Fruit fly (Drosophila melanogaster) whole organism, embryonic: ENCODE data around the gene Trf5.
A peak's percentile ranks its signal among the peaks of the same experiment; 100 is the strongest.

Experiments used
- Adf1 ChIP-seq: fragments of 200-800 bp; sonication (Bioruptor generic); IDR thresholded peaks from 2 replicates; pipeline ENCODE4 v1.3.6; 2022; ENCODE audit warnings: missing biosample characterization, missing genetic modification characterization
- Antp ChIP-seq: fragments of 200-800 bp; sonication (Bioruptor generic); optimal IDR thresholded peaks from 3 replicates; lab custom pipeline; 2016; ENCODE audit warnings: missing biosample characterization, missing genetic modification characterization
- CG10267 ChIP-seq: fragments of 200-800 bp; sonication (Bioruptor generic); optimal IDR thresholded peaks from 2 replicates; lab custom pipeline; 2018; ENCODE audit warnings: missing biosample characterization, mild to moderate bottlenecking, missing genetic modification characterization, moderate library complexity
- CG11085 ChIP-seq: fragments of 200-800 bp; sonication (Bioruptor generic); IDR thresholded peaks from 2 replicates; pipeline ENCODE4 v1.3.6; 2022; ENCODE audit warnings: missing biosample characterization, missing genetic modification characterization
- CG11093 ChIP-seq: fragments of 200-800 bp; sonication (Bioruptor generic); IDR thresholded peaks from 3 replicates; pipeline ENCODE4 v1.3.6; 2022; ENCODE audit warnings: missing biosample characterization, missing genetic modification characterization
- CG11247 ChIP-seq: fragments of 200-800 bp; sonication (Bioruptor generic); IDR thresholded peaks from 2 replicates; pipeline ENCODE4 v1.3.6; 2022; ENCODE audit warnings: missing biosample characterization, missing genetic modification characterization
- CG1233 ChIP-seq: fragments of 200-800 bp; sonication (Bioruptor generic); optimal IDR thresholded peaks from 4 replicates; lab custom pipeline; 2018; ENCODE audit warnings: missing biosample characterization, mild to moderate bottlenecking, missing genetic modification characterization
- CG14014 ChIP-seq: fragments of 200-800 bp; sonication (Bioruptor generic); IDR thresholded peaks from 2 replicates; pipeline ENCODE4 v1.3.6; 2022; ENCODE audit warnings: missing biosample characterization, missing genetic modification characterization
- CG14667 ChIP-seq: fragments of 200-800 bp; sonication (Bioruptor generic); IDR thresholded peaks from 2 replicates; pipeline ENCODE4 v1.3.6; 2022; ENCODE audit warnings: missing biosample characterization, missing genetic modification characterization
- CG17359 ChIP-seq: fragments of 200-800 bp; sonication (Bioruptor generic); optimal IDR thresholded peaks from 3 replicates; lab custom pipeline; 2018; ENCODE audit warnings: missing biosample characterization, mild to moderate bottlenecking, missing genetic modification characterization, moderate library complexity
- CG17612 ChIP-seq: fragments of 200-800 bp; sonication (Bioruptor generic); IDR thresholded peaks from 2 replicates; pipeline ENCODE4 v1.3.6; 2022; ENCODE audit warnings: missing biosample characterization, missing genetic modification characterization
- CG18599 ChIP-seq: fragments of 200-800 bp; sonication (Bioruptor generic); optimal IDR thresholded peaks from 3 replicates; lab custom pipeline; 2017; ENCODE audit warnings: missing biosample characterization, missing genetic modification characterization, mild to moderate bottlenecking, moderate library complexity, missing genetic modification reagents
- CG2120 ChIP-seq: fragments of 200-800 bp; sonication (Bioruptor generic); optimal IDR thresholded peaks from 3 replicates; lab custom pipeline; 2016; ENCODE audit warnings: missing biosample characterization, missing genetic modification characterization
- CG2712 ChIP-seq: fragments of 200-800 bp; optimal IDR thresholded peaks from 3 replicates; lab custom pipeline; 2019; ENCODE audit warnings: missing biosample characterization, mild to moderate bottlenecking, missing genetic modification characterization, moderate library complexity
- CG31224 ChIP-seq: fragments of 200-800 bp; sonication (Bioruptor generic); IDR thresholded peaks from 2 replicates; pipeline ENCODE4 v1.3.6; 2022; ENCODE audit warnings: missing biosample characterization, missing genetic modification characterization
- CG31388 ChIP-seq: fragments of 200-800 bp; sonication (Bioruptor generic); optimal IDR thresholded peaks from 2 replicates; lab custom pipeline; 2016; ENCODE audit warnings: missing biosample characterization, missing genetic modification characterization
- CG34422 ChIP-seq: fragments of 200-800 bp; sonication (Bioruptor generic); IDR thresholded peaks from 3 replicates; pipeline ENCODE4 v1.3.6; 2022; ENCODE audit warnings: missing biosample characterization, missing genetic modification characterization
- CG4424 ChIP-seq: fragments of 200-800 bp; sonication (Bioruptor generic); optimal IDR thresholded peaks from 3 replicates; lab custom pipeline; 2016; ENCODE audit warnings: missing biosample characterization, missing genetic modification characterization
- CG6272 ChIP-seq: fragments of 200-800 bp; sonication (Bioruptor generic); IDR thresholded peaks from 2 replicates; pipeline ENCODE4 v1.3.6; 2022; ENCODE audit warnings: missing biosample characterization, missing genetic modification characterization
- CG8290 ChIP-seq, 3 experiments: fragments of 200-800 bp; sonication (Bioruptor generic); optimal IDR thresholded peaks; 2 replicates each; lab custom pipeline; 2016 to 2019; ENCODE audit warnings: missing biosample characterization in 3 of 3, missing genetic modification characterization in 3 of 3, mild to moderate bottlenecking in 2 of 3, moderate library complexity in 1 of 3
- CHES-1-like ChIP-seq: fragments of 200-800 bp; sonication (Bioruptor generic); optimal IDR thresholded peaks from 2 replicates; lab custom pipeline; 2016; ENCODE audit warnings: missing biosample characterization, missing genetic modification characterization
- CTCF ChIP-seq: fragments of 200-800 bp; sonication (Bioruptor generic); optimal IDR thresholded peaks from 2 replicates; lab custom pipeline; 2017; ENCODE audit warnings: missing biosample characterization, mild to moderate bottlenecking, missing genetic modification characterization, moderate library complexity
- CrebB ChIP-seq: fragments of 200-800 bp; sonication (Bioruptor generic); optimal IDR thresholded peaks from 3 replicates; lab custom pipeline; 2018; ENCODE audit warnings: missing biosample characterization, mild to moderate bottlenecking, missing genetic modification characterization
- Drgx ChIP-seq: fragments of 200-800 bp; sonication (Bioruptor generic); IDR thresholded peaks from 2 replicates; pipeline ENCODE4 v1.3.6; 2022; ENCODE audit warnings: missing biosample characterization, missing genetic modification characterization
- E2f1 ChIP-seq: fragments of 200-800 bp; sonication (Bioruptor generic); IDR thresholded peaks from 2 replicates; pipeline ENCODE4 v1.3.6; 2022; ENCODE audit warnings: missing biosample characterization, missing genetic modification characterization
- Elba2 ChIP-seq: fragments of 200-800 bp; sonication (Bioruptor generic); optimal IDR thresholded peaks from 3 replicates; lab custom pipeline; 2016; ENCODE audit warnings: missing biosample characterization, missing genetic modification characterization
- Gug ChIP-seq: fragments of 200-800 bp; sonication (Bioruptor generic); IDR thresholded peaks from 4 replicates; pipeline ENCODE4 v1.3.6; 2022; ENCODE audit warnings: missing biosample characterization, missing genetic modification characterization
- H15 ChIP-seq: fragments of 200-800 bp; sonication (Bioruptor generic); IDR thresholded peaks from 3 replicates; pipeline ENCODE4 v1.3.6; 2022; ENCODE audit warnings: missing biosample characterization, missing genetic modification characterization
- MTF-1 ChIP-seq: fragments of 200-800 bp; sonication (Bioruptor generic); optimal IDR thresholded peaks from 2 replicates; lab custom pipeline; 2018; ENCODE audit warnings: missing biosample characterization, mild to moderate bottlenecking, missing genetic modification characterization, borderline replicate concordance
- Mad ChIP-seq: fragments of 200-800 bp; sonication (Bioruptor generic); optimal IDR thresholded peaks from 2 replicates; lab custom pipeline; 2016; ENCODE audit warnings: missing biosample characterization, missing genetic modification characterization
- Med ChIP-seq: fragments of 200-800 bp; sonication (Bioruptor generic); peaks from one replicate; lab custom pipeline; 2016; ENCODE audit warnings: missing biosample characterization, missing genetic modification characterization, mild to moderate bottlenecking, inconsistent platforms, moderate library complexity
- Meics ChIP-seq: fragments of 200-800 bp; sonication (Bioruptor generic); optimal IDR thresholded peaks from 2 replicates; lab custom pipeline; 2017; ENCODE audit warnings: missing biosample characterization, mild to moderate bottlenecking, missing genetic modification characterization
- Mes4 ChIP-seq: fragments of 200-800 bp; sonication (Bioruptor generic); optimal IDR thresholded peaks from 2 replicates; lab custom pipeline; 2016; ENCODE audit warnings: missing biosample characterization, missing genetic modification characterization
- Oli ChIP-seq: fragments of 200-800 bp; sonication (Bioruptor generic); optimal IDR thresholded peaks from 2 replicates; lab custom pipeline; 2018; ENCODE audit warnings: missing biosample characterization, mild to moderate bottlenecking, missing genetic modification characterization, moderate library complexity
- Rx ChIP-seq: fragments of 200-800 bp; sonication (Bioruptor generic); IDR thresholded peaks from 2 replicates; pipeline ENCODE4 v1.3.6; 2022; ENCODE audit warnings: missing biosample characterization, missing genetic modification characterization
- Usf ChIP-seq: fragments of 200-800 bp; sonication (Bioruptor generic); optimal IDR thresholded peaks from 2 replicates; lab custom pipeline; 2017; ENCODE audit warnings: missing genotype, missing biosample characterization, missing genetic modification characterization
- Xbp1 ChIP-seq: fragments of 200-800 bp; sonication (Bioruptor generic); optimal IDR thresholded peaks from 3 replicates; lab custom pipeline; 2016; ENCODE audit warnings: missing biosample characterization, mild to moderate bottlenecking, missing genetic modification characterization
- abd-A ChIP-seq: fragments of 200-800 bp; sonication (Bioruptor generic); optimal IDR thresholded peaks from 3 replicates; lab custom pipeline; 2019; ENCODE audit warnings: missing biosample characterization, mild to moderate bottlenecking, missing genetic modification characterization, moderate library complexity
- bcd ChIP-seq: fragments of 200-800 bp; sonication (Bioruptor generic); optimal IDR thresholded peaks from 2 replicates; lab custom pipeline; 2017; ENCODE audit warnings: missing biosample characterization, mild to moderate bottlenecking, missing genetic modification characterization
- dysf ChIP-seq: fragments of 200-800 bp; sonication (Bioruptor generic); IDR thresholded peaks from 3 replicates; pipeline ENCODE4 v1.3.6; 2022; ENCODE audit warnings: missing biosample characterization, missing genetic modification characterization
- ftz-f1 ChIP-seq: fragments of 200-800 bp; sonication (Bioruptor generic); optimal IDR thresholded peaks from 2 replicates; lab custom pipeline; 2016; ENCODE audit warnings: missing biosample characterization, missing genetic modification characterization
- gro ChIP-seq: fragments of 200-800 bp; sonication (Bioruptor generic); optimal IDR thresholded peaks from 2 replicates; lab custom pipeline; 2016; ENCODE audit warnings: missing biosample characterization, missing genetic modification characterization
- gsb ChIP-seq: fragments of 200-800 bp; sonication (Bioruptor generic); IDR thresholded peaks from 2 replicates; pipeline ENCODE4 v1.3.6; 2022; ENCODE audit warnings: missing biosample characterization, missing genetic modification characterization
- jumu ChIP-seq: fragments of 200-800 bp; sonication (Bioruptor generic); optimal IDR thresholded peaks from 3 replicates; lab custom pipeline; 2016; ENCODE audit warnings: missing biosample characterization, missing genetic modification characterization
- lmd ChIP-seq: fragments of 200-800 bp; sonication (Bioruptor generic); IDR thresholded peaks from 2 replicates; pipeline ENCODE4 v1.3.6; 2022; ENCODE audit warnings: missing biosample characterization, missing genetic modification characterization
- mam ChIP-seq: fragments of 200-800 bp; sonication (Bioruptor generic); optimal IDR thresholded peaks from 3 replicates; lab custom pipeline; 2016; ENCODE audit warnings: missing biosample characterization, missing genetic modification characterization
- onecut ChIP-seq: fragments of 200-800 bp; sonication (Bioruptor generic); IDR thresholded peaks from 2 replicates; pipeline ENCODE4 v1.3.6; 2022; ENCODE audit warnings: missing biosample characterization, missing genetic modification characterization
- pita ChIP-seq: fragments of 200-800 bp; sonication (Bioruptor generic); optimal IDR thresholded peaks from 2 replicates; lab custom pipeline; 2017; ENCODE audit warnings: missing biosample characterization, mild to moderate bottlenecking, missing genetic modification characterization
- usp ChIP-seq: fragments of >200 bp; optimal IDR thresholded peaks from 2 replicates; lab custom pipeline; 2017; ENCODE audit warnings: missing biosample characterization, missing genetic modification characterization
- wdn ChIP-seq: fragments of 200-800 bp; sonication (Bioruptor generic); IDR thresholded peaks from 2 replicates; pipeline ENCODE4 v1.3.6; 2022; ENCODE audit warnings: missing biosample characterization, missing genetic modification characterization
- z ChIP-seq: fragments of 200-800 bp; sonication (Bioruptor generic); IDR thresholded peaks from 3 replicates; pipeline ENCODE4 v1.3.6; 2022; ENCODE audit warnings: missing biosample characterization, missing genetic modification characterization
- zfh2 ChIP-seq: fragments of 200-800 bp; sonication (Bioruptor generic); optimal IDR thresholded peaks from 2 replicates; lab custom pipeline; 2016; ENCODE audit warnings: missing biosample characterization, missing genetic modification characterization

The Trf5 gene

dm6 chr2L:2729882-2730281, 33.6 kb upstream of the Trf5 start (continued):
- TF ChIP-seq gsb (GFP tag; lab: Robert Waterston, UW) (peak; percentile 72), usp (no peak), CG11093 (GFP tag; lab: Robert Waterston, UW) (no peak), Mad (GFP tag; lab: Kevin White, UChicago) (peak; percentile 18), CG2712 (tag; lab: Kevin White, UChicago) (peak; percentile 7), z (GFP tag; lab: Robert Waterston, UW) (no peak), CG18599 (GFP tag; lab: Kevin White, UChicago) (peak; percentile 68), MTF-1 (peak; percentile 49), Med (peak; percentile 91), Meics (GFP tag; lab: Kevin White, UChicago) (peak; percentile 73), E2f1 (peak; percentile 54), Mes4 (no peak), bcd (GFP tag; lab: Kevin White, UChicago) (peak; percentile 50), CG14014 (GFP tag; lab: Robert Waterston, UW) (peak; percentile 42), CG17359 (tag; lab: Kevin White, UChicago) (peak; percentile 43), Gug (peak; percentile 86; the same call in 3 of the 4 replicates), CG1233 (GFP tag; lab: Kevin White, UChicago) (peak; percentile 38), CG11247 (GFP tag; lab: Robert Waterston, UW) (peak; percentile 59), Drgx (GFP tag; lab: Robert Waterston, UW) (peak; percentile 68), Rx (GFP tag; lab: Robert Waterston, UW) (no peak; the same call in 1 of the 2 replicates), zfh2 (GFP tag; lab: Kevin White, UChicago) (peak; percentile 29), dysf (GFP tag; lab: Robert Waterston, UW) (peak; percentile 75), jumu (peak; percentile 22), CG17612 (GFP tag; lab: Robert Waterston, UW) (no peak; the same call in 1 of the 2 replicates), abd-A (tag; lab: Kevin White, UChicago) (no peak), CG31388 (GFP tag; lab: Kevin White, UChicago) (no peak), onecut (GFP tag; lab: Robert Waterston, UW) (peak; percentile 6; the same call in 1 of the 2 replicates), Xbp1 (GFP tag; lab: Kevin White, UChicago) (peak; percentile 46), CG14667 (GFP tag; lab: Robert Waterston, UW) (peak; percentile 44; the same call in 1 of the 2 replicates), lmd (peak; percentile 52; the same call in 1 of the 2 replicates), H15 (peak; percentile 56; the same call in 1 of the 3 replicates), CG11085 (GFP tag; lab: Robert Waterston, UW) (peak; percentile 49; the same call in 1 of the 2 replicates), CG10267 (tag; lab: Kevin White, UChicago) (no peak), wdn (GFP tag; lab: Robert Waterston, UW) (peak; percentile 35; the same call in 1 of the 2 replicates), CG31224 (GFP tag; lab: Robert Waterston, UW) (peak; percentile 55), Elba2 (GFP tag; lab: Kevin White, UChicago) (no peak), CG2120 (GFP tag; lab: Kevin White, UChicago) (peak; percentile 62), CG6272 (GFP tag; lab: Robert Waterston, UW) (0 out of 2 replicates have a peak, but pooled peaks have one; percentile 10), CHES-1-like (GFP tag; lab: Kevin White, UChicago) (no peak), pita (no peak), CG4424 (GFP tag; lab: Kevin White, UChicago) (peak; percentile 24), ftz-f1 (peak; percentile 58), Usf (GFP tag; lab: Kevin White, UChicago) (no peak), mam (GFP tag; lab: Kevin White, UChicago) (peak; percentile 45), CG34422 (peak; percentile 56; the same call in 2 of the 3 replicates), Adf1 (GFP tag; lab: Robert Waterston, UW) (0 out of 2 replicates have a peak, but pooled peaks have one; percentile 24), CTCF (GFP tag; lab: Kevin White, UChicago) (no peak), CrebB (tag; lab: Kevin White, UChicago) (no peak), CG8290 (GFP tag; optimal IDR thresholded peaks at IDR 0.05; lab: Kevin White, UChicago) (no peak), CG8290 (tag; optimal IDR thresholded peaks at IDR 0.05; lab: Kevin White, UChicago) (peak in 1 of 2 experiments; percentile 89), Oli (peak; percentile 16), gro (GFP tag; lab: Kevin White, UChicago) (no peak), Antp (peak; percentile 44)
